Fruit fly (Drosophila melanogaster): Measurements from ENCODE around the gene CG13026.

dm6 chr3L:16702866-16703265 is 23.1 kb downstream of the CG13026 start:
- TF ChIP-seq CG6276 (GFP tag; optimal IDR thresholded peaks at IDR 0.05), result no peak
- TF ChIP-seq OdsH (GFP tag; optimal IDR thresholded peaks at IDR 0.05), result no peak

All from whole organism, prepupa.